Worm (Caenorhabditis elegans) whole organism, mixed stage, embryonic: Measurements from ENCODE around the gene natc-1.
A peak's percentile ranks its signal among the peaks of the same experiment; 100 is the strongest.

ENCODE experiments used
- M03D4.4 ChIP-seq: sonication (generic microtip); optimal IDR thresholded peaks from 2 replicates; lab custom pipeline; 2017; ENCODE audit warnings: mild to moderate bottlenecking, missing genetic modification characterization, missing compliant biosample characterization
- bed-3 ChIP-seq: fragments of 200-800 bp; sonication (Bioruptor generic); optimal IDR thresholded peaks from 3 replicates; lab custom pipeline; 2018; ENCODE audit warnings: mild to moderate bottlenecking, missing genetic modification characterization, moderate library complexity, missing compliant biosample characterization
- blmp-1 ChIP-seq: fragments of 150-350 bp; optimal IDR thresholded peaks from 2 replicates; lab custom pipeline; 2014; ENCODE audit warnings: missing biosample characterization, missing genetic modification characterization
- ceh-39 ChIP-seq: fragments of 150-350 bp; optimal IDR thresholded peaks from 2 replicates; lab custom pipeline; 2014; ENCODE audit warnings: missing biosample characterization, missing genetic modification characterization
- ceh-43 ChIP-seq: fragments of 200-800 bp; sonication (Bioruptor generic); optimal IDR thresholded peaks from 2 replicates; lab custom pipeline; 2018; ENCODE audit warnings: mild to moderate bottlenecking, missing genetic modification characterization, moderate library complexity, missing compliant biosample characterization
- ceh-83 ChIP-seq: fragments of 200-800 bp; sonication (Bioruptor generic); optimal IDR thresholded peaks from 2 replicates; lab custom pipeline; 2018; ENCODE audit warnings: mild to moderate bottlenecking, missing genetic modification characterization, missing compliant biosample characterization
- ces-1 ChIP-seq: fragments of 150-350 bp; optimal IDR thresholded peaks from 2 replicates; lab custom pipeline; 2014; ENCODE audit warnings: missing biosample characterization, missing genetic modification reagents, missing genetic modification characterization
- cnd-1 ChIP-seq: fragments of 200-800 bp; sonication (Bioruptor generic); optimal IDR thresholded peaks from 2 replicates; lab custom pipeline; 2018; ENCODE audit warnings: mild to moderate bottlenecking, missing genetic modification characterization, missing compliant biosample characterization
- drap-1 ChIP-seq: fragments of 200-800 bp; sonication (Bioruptor generic); optimal IDR thresholded peaks from 3 replicates; lab custom pipeline; 2018; ENCODE audit warnings: mild to moderate bottlenecking, missing genetic modification characterization, missing compliant biosample characterization
- elt-1 ChIP-seq: sonication (generic microtip); optimal IDR thresholded peaks from 2 replicates; lab custom pipeline; 2017; ENCODE audit warnings: missing genetic modification characterization, mild to moderate bottlenecking, missing compliant biosample characterization, antibody characterized with exemption, moderate library complexity, borderline replicate concordance; ENCODE audit not compliant: insufficient read depth
- elt-3 ChIP-seq: fragments of 150-350 bp; optimal IDR thresholded peaks from 2 replicates; lab custom pipeline; 2014; ENCODE audit warnings: missing biosample characterization, missing genetic modification characterization
- flh-1 ChIP-seq: fragments of 200-800 bp; sonication (Bioruptor generic); optimal IDR thresholded peaks from 2 replicates; lab custom pipeline; 2018; ENCODE audit warnings: mild to moderate bottlenecking, missing genetic modification characterization, moderate library complexity, missing compliant biosample characterization
- ham-2 ChIP-seq: fragments of 200-800 bp; sonication (Bioruptor generic); optimal IDR thresholded peaks from 2 replicates; lab custom pipeline; 2018; ENCODE audit warnings: mild to moderate bottlenecking, missing genetic modification characterization, missing compliant biosample characterization
- hlh-1 ChIP-seq: fragments of 150-350 bp; optimal IDR thresholded peaks from 2 replicates; lab custom pipeline; 2014; ENCODE audit warnings: missing biosample characterization, missing genetic modification reagents, missing genetic modification characterization
- lin-13 ChIP-seq: fragments of 150-350 bp; optimal IDR thresholded peaks from 2 replicates; lab custom pipeline; 2014; ENCODE audit warnings: missing biosample characterization, missing genetic modification characterization
- lin-32 ChIP-seq: fragments of 200-800 bp; sonication (Bioruptor generic); optimal IDR thresholded peaks from 2 replicates; lab custom pipeline; 2018; ENCODE audit warnings: mild to moderate bottlenecking, missing genetic modification characterization, missing compliant biosample characterization
- lsy-2 ChIP-seq: fragments of 150-350 bp; optimal IDR thresholded peaks from 2 replicates; lab custom pipeline; 2014; ENCODE audit warnings: missing biosample characterization, missing genetic modification characterization
- mab-5 ChIP-seq: fragments of 150-350 bp; optimal IDR thresholded peaks from 2 replicates; lab custom pipeline; 2014; ENCODE audit warnings: missing biosample characterization, missing genetic modification characterization
- mep-1 ChIP-seq: fragments of 150-350 bp; optimal IDR thresholded peaks from 2 replicates; lab custom pipeline; 2017; ENCODE audit warnings: missing biosample characterization, missing genetic modification reagents, missing genetic modification characterization, inconsistent platforms
- mls-2 ChIP-seq: sonication (generic microtip); optimal IDR thresholded peaks from 2 replicates; lab custom pipeline; 2016; ENCODE audit warnings: mild to moderate bottlenecking, missing genetic modification characterization, moderate library complexity, missing compliant biosample characterization
- nhr-12 ChIP-seq: fragments of 150-350 bp; optimal IDR thresholded peaks from 2 replicates; lab custom pipeline; 2014; ENCODE audit warnings: missing biosample characterization, missing genetic modification characterization
- nhr-2 ChIP-seq: fragments of 150-350 bp; optimal IDR thresholded peaks from 2 replicates; lab custom pipeline; 2014; ENCODE audit warnings: missing biosample characterization, missing genetic modification characterization
- nhr-237 ChIP-seq: fragments of 150-350 bp; optimal IDR thresholded peaks from 2 replicates; lab custom pipeline; 2014; ENCODE audit warnings: missing biosample characterization, missing genetic modification characterization
- nhr-28 ChIP-seq: fragments of 150-350 bp; optimal IDR thresholded peaks from 2 replicates; lab custom pipeline; 2014; ENCODE audit warnings: missing biosample characterization, missing genetic modification characterization
- nhr-76 ChIP-seq: sonication (generic microtip); optimal IDR thresholded peaks from 2 replicates; lab custom pipeline; 2017; ENCODE audit warnings: missing biosample characterization, missing genetic modification characterization
- pha-4 ChIP-seq: fragments of 150-350 bp; optimal IDR thresholded peaks from 2 replicates; lab custom pipeline; 2018; ENCODE audit warnings: missing biosample characterization, missing genetic modification reagents, missing genetic modification characterization
- sem-2 ChIP-seq: fragments of 200-800 bp; sonication (Bioruptor generic); optimal IDR thresholded peaks from 2 replicates; lab custom pipeline; 2018; ENCODE audit warnings: mild to moderate bottlenecking, missing genetic modification characterization, missing compliant biosample characterization
- snpc-4 ChIP-seq: fragments of 150-350 bp; optimal IDR thresholded peaks from 2 replicates; lab custom pipeline; 2014; ENCODE audit warnings: missing biosample characterization, missing genetic modification characterization
- sptf-1 ChIP-seq: sonication (generic microtip); optimal IDR thresholded peaks from 2 replicates; lab custom pipeline; 2017; ENCODE audit warnings: mild to moderate bottlenecking, missing genetic modification characterization, moderate library complexity, missing compliant biosample characterization
- tbx-8 ChIP-seq: fragments of 200-800 bp; sonication (Bioruptor generic); optimal IDR thresholded peaks from 2 replicates; lab custom pipeline; 2018; ENCODE audit warnings: mild to moderate bottlenecking, missing genetic modification characterization, moderate library complexity, missing compliant biosample characterization
- unc-120 ChIP-seq: sonication (generic microtip); optimal IDR thresholded peaks from 2 replicates; lab custom pipeline; 2017; ENCODE audit warnings: missing genetic modification characterization, missing compliant biosample characterization; ENCODE audit not compliant: poor library complexity, severe bottlenecking
- unc-39 ChIP-seq: fragments of 150-350 bp; optimal IDR thresholded peaks from 2 replicates; lab custom pipeline; 2014; ENCODE audit warnings: missing biosample characterization, missing genetic modification characterization
- unc-62 ChIP-seq: fragments of 150-350 bp; optimal IDR thresholded peaks from 2 replicates; lab custom pipeline; 2014; ENCODE audit warnings: missing biosample characterization, missing genetic modification reagents, missing genetic modification characterization
- zip-8 ChIP-seq: fragments of 150-350 bp; optimal IDR thresholded peaks from 2 replicates; lab custom pipeline; 2014; ENCODE audit warnings: missing biosample characterization, missing genetic modification characterization
- ztf-11 ChIP-seq: fragments of 150-350 bp; optimal IDR thresholded peaks from 2 replicates; lab custom pipeline; 2014; ENCODE audit warnings: missing biosample characterization, missing genetic modification characterization

Gene natc-1

ce11 chrV:8499407-8499806 lies 37.2 kb downstream of the natc-1 start:
- no peak for TF ChIP-seq lin-13 (tag; lab: Kevin White, UChicago)
- no peak for TF ChIP-seq unc-62 (GFP tag; lab: Kevin White, UChicago)
- no peak for TF ChIP-seq hlh-1 (tag; lab: Kevin White, UChicago)
- TF ChIP-seq mep-1 (tag; lab: Kevin White, UChicago), result no peak
- no peak for TF ChIP-seq pha-4

ce11 chrV:8500348-8500747 lies 38.2 kb downstream of the natc-1 start:
- TF ChIP-seq ceh-39 (tag; lab: Kevin White, UChicago) (peak; percentile 71), pha-4 (peak; percentile 94), lsy-2 (tag; lab: Kevin White, UChicago) (peak; percentile 38), ham-2 (GFP tag; lab: Kevin White, UChicago) (peak; percentile 99), nhr-12 (tag; lab: Kevin White, UChicago) (peak; percentile 80), ces-1 (GFP tag; lab: Kevin White, UChicago) (peak; percentile 73), mep-1 (tag; lab: Kevin White, UChicago) (peak; percentile 88), M03D4.4 (tag; lab: Kevin White, UChicago) (peak; percentile 98), blmp-1 (tag; lab: Kevin White, UChicago) (no peak), nhr-237 (peak; percentile 88), nhr-28 (tag; lab: Kevin White, UChicago) (peak; percentile 95), flh-1 (peak; percentile 97), tbx-8 (peak; percentile 98), drap-1 (GFP tag; lab: Kevin White, UChicago) (peak; percentile 99), nhr-76 (peak; percentile 88), cnd-1 (tag; lab: Kevin White, UChicago) (peak; percentile 99), lin-13 (tag; lab: Kevin White, UChicago) (peak; percentile 92), snpc-4 (tag; lab: Kevin White, UChicago) (no peak), unc-39 (tag; lab: Kevin White, UChicago) (peak; percentile 98), nhr-2 (tag; lab: Kevin White, UChicago) (no peak), unc-120 (tag; lab: Kevin White, UChicago) (peak; percentile 99), elt-1 (no peak), sem-2 (GFP tag; lab: Kevin White, UChicago) (peak; percentile 96), ceh-83 (GFP tag; lab: Kevin White, UChicago) (peak; percentile 99), mls-2 (peak; percentile 99), lin-32 (GFP tag; lab: Kevin White, UChicago) (peak; percentile 99), elt-3 (peak; percentile 92), ceh-43 (GFP tag; lab: Kevin White, UChicago) (peak; percentile 98), mab-5 (tag; lab: Kevin White, UChicago) (peak; percentile 62), bed-3 (peak; percentile 97), ztf-11 (tag; lab: Kevin White, UChicago) (peak; percentile 88), sptf-1 (tag; lab: Kevin White, UChicago) (peak; percentile 99), zip-8 (no peak), hlh-1 (tag; lab: Kevin White, UChicago) (peak; percentile 86), unc-62 (GFP tag; lab: Kevin White, UChicago) (peak; percentile 89)

- TF ChIP-seq ces-1 (GFP tag; lab: Kevin White, UChicago), result peak; percentile 37
- TF ChIP-seq lin-13 (tag; lab: Kevin White, UChicago), result no peak
These were observed 45.2 kb downstream of the natc-1 start, which contains the start of gene ZK994.6 for ce11 chrV:8507324-8507723. Gene ZK994.6 (minus strand): TSS chrV:8507424.

- TF ChIP-seq ces-1 (GFP tag; lab: Kevin White, UChicago), result no peak
- TF ChIP-seq nhr-76, result no peak
- no peak for TF ChIP-seq mep-1 (tag; lab: Kevin White, UChicago)
These were observed 51.2 kb downstream of the natc-1 start, which contains the start of gene F45F2.9 for ce11 chrV:8513361-8513760. Gene F45F2.9 (minus strand): TSS chrV:8513461.
